Worm (Caenorhabditis elegans): Measurements from ENCODE around the gene F32D1.11.
A peak's percentile ranks its signal among the peaks of the same experiment; 100 is the strongest.

The F32D1.11 gene

DNA sequence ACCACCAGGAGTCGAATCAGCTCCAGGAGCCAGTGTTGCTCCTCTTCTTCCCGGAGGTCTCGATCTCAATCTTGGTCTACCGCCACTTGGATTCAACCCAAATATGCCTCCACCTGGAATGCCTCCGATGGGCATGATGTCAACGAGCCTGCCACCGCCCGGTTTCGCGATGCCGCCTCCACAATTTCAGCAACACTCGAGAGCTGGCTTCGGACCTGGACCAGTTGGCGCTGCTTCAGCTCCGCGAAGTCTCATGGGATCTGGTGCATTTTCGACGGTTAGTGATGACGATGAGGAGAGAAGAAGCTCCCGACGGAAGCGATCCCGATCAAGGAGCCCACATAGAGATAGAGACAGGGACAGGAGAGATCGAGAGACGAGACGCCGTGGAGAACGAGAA, 6.6 kb upstream of the F32D1.11 start:
- TF ChIP-seq ceh-79 (tag; optimal IDR thresholded peaks at IDR 0.05) (no peak), dpff-1 (tag; optimal IDR thresholded peaks at IDR 0.05) (no peak), lag-1 (GFP tag; IDR thresholded peaks at IDR 0.05) (no peak), nfyb-1 (GFP tag; IDR thresholded peaks at IDR 0.05) (no peak), egrh-3 (GFP tag; IDR thresholded peaks at IDR 0.05) (peak; percentile 51; the same call in 1 of the 2 replicates), ztf-3 (GFP tag; optimal IDR thresholded peaks at IDR 0.05) (no peak), somi-1 (GFP tag; optimal IDR thresholded peaks at IDR 0.05) (no peak), zfh-2 (GFP tag; conservative IDR thresholded peaks at IDR 0.05) (peak; percentile 85)

DNA sequence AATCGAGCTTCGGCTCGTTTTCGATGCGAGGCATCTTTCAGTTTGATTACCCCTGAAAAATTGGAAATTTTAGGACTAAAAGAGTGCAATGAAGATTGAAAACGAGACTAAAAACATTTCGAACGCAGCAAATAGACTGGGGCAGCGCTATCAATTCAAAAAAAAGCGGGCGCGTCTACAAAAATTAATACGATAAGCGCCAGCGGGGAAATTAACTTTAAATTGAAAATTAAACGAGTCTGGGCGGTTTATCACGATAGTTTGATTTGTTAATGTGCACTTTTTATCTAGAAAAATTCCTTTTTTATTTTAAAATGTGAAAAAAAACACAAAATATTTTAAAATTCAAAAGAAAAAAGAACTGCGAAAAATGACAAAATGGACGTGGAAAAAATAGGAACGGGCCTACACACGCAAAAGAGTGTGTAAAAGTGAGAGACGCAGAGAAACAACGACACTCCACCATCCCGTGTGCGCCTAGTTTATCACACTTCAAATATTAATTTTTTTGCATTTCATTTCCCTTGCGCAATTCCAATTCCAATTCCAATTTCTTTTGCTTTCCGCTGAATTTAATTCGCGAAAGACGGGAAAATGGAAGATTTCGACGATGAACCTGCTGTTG, 5.1 kb upstream of the F32D1.11 start, which contains the start of the genes gmpr-1 and fipp-1:
gmpr-1 (minus strand) TSS at position 75 of the 625 bp plus-strand sequence.
fipp-1 (plus strand) TSS at position 499 of the 625 bp plus-strand sequence.
- peak; percentile 10 for TF ChIP-seq F23B12.7 (tag; optimal IDR thresholded peaks at IDR 0.05; ENCODE audit: insufficient read depth)
- TF ChIP-seq egl-44 (GFP tag; IDR thresholded peaks at IDR 0.05) = no peak
- peak; percentile 58 for TF ChIP-seq dpl-1 (GFP tag; optimal IDR thresholded peaks at IDR 0.05)
- no peak for TF ChIP-seq repo-1 (tag; optimal IDR thresholded peaks at IDR 0.05)
- TF ChIP-seq die-1 (tag; optimal IDR thresholded peaks at IDR 0.05) = no peak
- no peak for TF ChIP-seq unc-130 (GFP tag; optimal IDR thresholded peaks at IDR 0.05)
- TF ChIP-seq Y79H2A.3 (GFP tag; conservative IDR thresholded peaks at IDR 0.05) = no peak
- no peak for TF ChIP-seq him-1 (tag; optimal IDR thresholded peaks at IDR 0.05)
- no peak for TF ChIP-seq nfyb-1 (GFP tag; IDR thresholded peaks at IDR 0.05)
- no peak for TF ChIP-seq ccch-3 (GFP tag; optimal IDR thresholded peaks at IDR 0.05)
- no peak for TF ChIP-seq snpc-1.3 (tag; optimal IDR thresholded peaks at IDR 0.05; ENCODE audit: insufficient read depth)
- TF ChIP-seq nhr-90 (tag; optimal IDR thresholded peaks at IDR 0.05) = no peak
- TF ChIP-seq hrde-1 (tag; optimal IDR thresholded peaks at IDR 0.05; ENCODE audit: borderline replicate concordance) = no peak
- no peak for TF ChIP-seq nhr-179 (tag; optimal IDR thresholded peaks at IDR 0.05)
- TF ChIP-seq Y53G8AR.9 (GFP tag; conservative IDR thresholded peaks at IDR 0.05) = no peak
- no peak for TF ChIP-seq madf-10 (tag; optimal IDR thresholded peaks at IDR 0.05)
- no peak for TF ChIP-seq ceh-58 (GFP tag; IDR thresholded peaks at IDR 0.05)
- no peak for TF ChIP-seq aptf-2 (GFP tag; conservative IDR thresholded peaks at IDR 0.05)
- TF ChIP-seq Y67H2A.10 (GFP tag; conservative IDR thresholded peaks at IDR 0.05) = no peak
- TF ChIP-seq rec-8 (tag; optimal IDR thresholded peaks at IDR 0.05) = no peak
- no peak for TF ChIP-seq F39B2.1 (GFP tag; IDR thresholded peaks at IDR 0.05)
- no peak for TF ChIP-seq aptf-3 (GFP tag; IDR thresholded peaks at IDR 0.05)
- no peak for TF ChIP-seq ceh-100 (GFP tag; IDR thresholded peaks at IDR 0.05)
- no peak for TF ChIP-seq snpc-4 (GFP tag; optimal IDR thresholded peaks at IDR 0.05)
- TF ChIP-seq snpc-4 (tag; optimal IDR thresholded peaks at IDR 0.05) = no peak
- no peak for TF ChIP-seq Y95B8A.8 (GFP tag; IDR thresholded peaks at IDR 0.05)
- TF ChIP-seq mcd-1 (GFP tag; IDR thresholded peaks at IDR 0.05) = peak; percentile 53; the same call in 1 of the 2 replicates
- no peak for TF ChIP-seq attf-5 (GFP tag; optimal IDR thresholded peaks at IDR 0.05)
- TF ChIP-seq unc-62 (GFP tag; optimal IDR thresholded peaks at IDR 0.05) = no peak
- TF ChIP-seq mes-4 (tag; optimal IDR thresholded peaks at IDR 0.05) = no peak
- TF ChIP-seq B0035.1 (tag; optimal IDR thresholded peaks at IDR 0.05) = no peak
- no peak for TF ChIP-seq fkh-3 (tag; optimal IDR thresholded peaks at IDR 0.05)
- peak; percentile 58; the same call in 1 of the 2 replicates for TF ChIP-seq D2030.7 (GFP tag; IDR thresholded peaks at IDR 0.05)
- no peak for TF ChIP-seq ceh-79 (tag; optimal IDR thresholded peaks at IDR 0.05)
- TF ChIP-seq mel-28 (tag; optimal IDR thresholded peaks at IDR 0.05; ENCODE audit: borderline replicate concordance) = no peak
- no peak for TF ChIP-seq T26A5.8 (tag; optimal IDR thresholded peaks at IDR 0.05)
- peak; percentile 74 for TF ChIP-seq xnd-1 (tag; optimal IDR thresholded peaks at IDR 0.05)
- TF ChIP-seq ama-1 (optimal IDR thresholded peaks at IDR 0.05) = no peak
- no peak for TF ChIP-seq ama-1 (GFP tag; optimal IDR thresholded peaks at IDR 0.05)
- no peak for TF ChIP-seq ztf-6 (GFP tag; IDR thresholded peaks at IDR 0.05)
- TF ChIP-seq cebp-2 (GFP tag; IDR thresholded peaks at IDR 0.05) = no peak
- no peak for TF ChIP-seq sptf-2 (GFP tag; optimal IDR thresholded peaks at IDR 0.05)
